Worm (Caenorhabditis elegans) whole organism, L2 larva: ENCODE data around the gene F20C5.7.
A peak's percentile ranks its signal among the peaks of the same experiment; 100 is the strongest.

Experiments
- C34F6.9 ChIP-seq: fragments of 150-350 bp; optimal IDR thresholded peaks from 2 replicates; lab custom pipeline; 2014; ENCODE audit warnings: missing biosample characterization, missing genetic modification characterization
- R02D3.7 ChIP-seq: fragments of 150-350 bp; optimal IDR thresholded peaks from 2 replicates; lab custom pipeline; 2014; ENCODE audit warnings: missing biosample characterization, missing genetic modification characterization
- Y55F3AM.14 ChIP-seq: fragments of 200-800 bp; sonication (Bioruptor generic); optimal IDR thresholded peaks from 2 replicates; lab custom pipeline; 2018; ENCODE audit warnings: mild to moderate bottlenecking, missing genetic modification characterization, missing compliant biosample characterization
- ZK546.5 ChIP-seq: sonication (generic microtip); optimal IDR thresholded peaks from 2 replicates; lab custom pipeline; 2017; ENCODE audit warnings: missing biosample characterization, missing genetic modification characterization
- alr-1 ChIP-seq: fragments of 150-350 bp; optimal IDR thresholded peaks from 2 replicates; lab custom pipeline; 2014; ENCODE audit warnings: missing biosample characterization, missing genetic modification characterization
- aly-2 ChIP-seq: fragments of 150-350 bp; optimal IDR thresholded peaks from 2 replicates; lab custom pipeline; 2014; ENCODE audit warnings: missing biosample characterization, missing genetic modification characterization
- ama-1 ChIP-seq: fragments of 150-350 bp; optimal IDR thresholded peaks from 2 replicates; lab custom pipeline; 2018; ENCODE audit warnings: inconsistent platforms
- blmp-1 ChIP-seq: sonication (generic microtip); optimal IDR thresholded peaks from 2 replicates; lab custom pipeline; 2017; ENCODE audit warnings: missing genetic modification characterization, mild to moderate bottlenecking, missing compliant biosample characterization, antibody characterized with exemption, moderate library complexity; ENCODE audit not compliant: insufficient read depth
- ceh-82 ChIP-seq: fragments of 150-350 bp; optimal IDR thresholded peaks from 2 replicates; lab custom pipeline; 2014; ENCODE audit warnings: missing biosample characterization, missing genetic modification characterization
- crh-2 ChIP-seq: sonication (generic microtip); optimal IDR thresholded peaks from 2 replicates; lab custom pipeline; 2017; ENCODE audit warnings: missing biosample characterization, missing genetic modification characterization
- dmd-4 ChIP-seq: sonication (generic microtip); optimal IDR thresholded peaks from 2 replicates; lab custom pipeline; 2017; ENCODE audit warnings: missing biosample characterization, missing genetic modification characterization
- egl-27 ChIP-seq: sonication (generic microtip); optimal IDR thresholded peaks from 3 replicates; lab custom pipeline; 2017; ENCODE audit warnings: missing biosample characterization, missing genetic modification reagents, missing genetic modification characterization
- fos-1 ChIP-seq: fragments of 150-350 bp; optimal IDR thresholded peaks from 2 replicates; lab custom pipeline; 2014; ENCODE audit warnings: missing biosample characterization, missing genetic modification characterization
- gmeb-1 ChIP-seq: fragments of 150-350 bp; optimal IDR thresholded peaks from 2 replicates; lab custom pipeline; 2014; ENCODE audit warnings: missing biosample characterization, missing genetic modification characterization
- lin-11 ChIP-seq: fragments of 150-350 bp; sonication (generic microtip); optimal IDR thresholded peaks from 2 replicates; lab custom pipeline; 2014; ENCODE audit warnings: missing biosample characterization, missing genetic modification characterization, inconsistent platforms, mixed read lengths
- lin-13 ChIP-seq: fragments of 150-350 bp; optimal IDR thresholded peaks from 2 replicates; lab custom pipeline; 2014; ENCODE audit warnings: missing biosample characterization, missing genetic modification reagents, missing genetic modification characterization
- lin-39 ChIP-seq: fragments of 150-350 bp; optimal IDR thresholded peaks from 2 replicates; lab custom pipeline; 2014; ENCODE audit warnings: missing biosample characterization, missing genetic modification reagents, missing genetic modification characterization
- lsy-2 ChIP-seq, 2 experiments: fragments of 150-350 bp in 1 of 2; sonication (generic microtip) in 1 of 2; optimal IDR thresholded peaks; 2 replicates each; lab custom pipeline; 2014 to 2017; ENCODE audit warnings: missing biosample characterization in 2 of 2, missing genetic modification characterization in 2 of 2
- mab-5 ChIP-seq: fragments of 150-350 bp; optimal IDR thresholded peaks from 2 replicates; lab custom pipeline; 2014; ENCODE audit warnings: missing biosample characterization, missing genetic modification characterization
- mdl-1 ChIP-seq, 2 experiments: fragments of 150-350 bp in 1 of 2; sonication (generic microtip) in 1 of 2; optimal IDR thresholded peaks; 2 replicates each; lab custom pipeline; 2017; ENCODE audit warnings: missing biosample characterization in 2 of 2, missing genetic modification characterization in 2 of 2
- nhr-12 ChIP-seq: fragments of 150-350 bp; optimal IDR thresholded peaks from 2 replicates; lab custom pipeline; 2014; ENCODE audit warnings: missing biosample characterization, missing genetic modification characterization
- nhr-237 ChIP-seq: fragments of 150-350 bp; optimal IDR thresholded peaks from 2 replicates; lab custom pipeline; 2014; ENCODE audit warnings: missing biosample characterization, missing genetic modification characterization
- nhr-25 ChIP-seq: fragments of 150-350 bp; sonication (generic microtip); optimal IDR thresholded peaks from 3 replicates; lab custom pipeline; 2014; ENCODE audit warnings: missing biosample characterization, missing genetic modification characterization
- nhr-77 ChIP-seq: fragments of 150-350 bp; optimal IDR thresholded peaks from 2 replicates; lab custom pipeline; 2014; ENCODE audit warnings: missing biosample characterization, missing genetic modification characterization
- sem-4 ChIP-seq: fragments of 150-350 bp; optimal IDR thresholded peaks from 2 replicates; lab custom pipeline; 2014; ENCODE audit warnings: missing biosample characterization, missing genetic modification reagents, missing genetic modification characterization
- skn-1 ChIP-seq: sonication (generic microtip); optimal IDR thresholded peaks from 2 replicates; lab custom pipeline; 2017; ENCODE audit warnings: missing biosample characterization, missing genetic modification characterization
- sma-3 ChIP-seq: sonication (generic microtip); optimal IDR thresholded peaks from 2 replicates; lab custom pipeline; 2016; ENCODE audit warnings: missing genetic modification reagents, missing genetic modification characterization, missing compliant biosample characterization
- sma-9 ChIP-seq, 2 experiments: fragments of 150-350 bp in 1 of 2; sonication (generic microtip) in 1 of 2; optimal IDR thresholded peaks; 2 replicates each; lab custom pipeline; 2014 to 2016; ENCODE audit warnings: missing genetic modification characterization in 2 of 2, mild to moderate bottlenecking in 1 of 2, missing biosample characterization in 1 of 2, missing compliant biosample characterization in 1 of 2, missing genetic modification reagents in 1 of 2, moderate library complexity in 1 of 2
- unc-39 ChIP-seq: fragments of 150-350 bp; optimal IDR thresholded peaks from 2 replicates; lab custom pipeline; 2014; ENCODE audit warnings: missing biosample characterization, missing genetic modification characterization
- unc-55 ChIP-seq: fragments of 150-350 bp; sonication (generic microtip); optimal IDR thresholded peaks from 3 replicates; lab custom pipeline; 2014; ENCODE audit warnings: missing biosample characterization, missing genetic modification reagents, missing genetic modification characterization
- unc-62 ChIP-seq: fragments of 150-350 bp; optimal IDR thresholded peaks from 2 replicates; lab custom pipeline; 2014; ENCODE audit warnings: missing biosample characterization, missing genetic modification reagents, missing genetic modification characterization
- zag-1 ChIP-seq: fragments of 150-350 bp; optimal IDR thresholded peaks from 2 replicates; lab custom pipeline; 2014; ENCODE audit warnings: missing biosample characterization, missing genetic modification characterization
- ztf-1 ChIP-seq: fragments of 200-800 bp; sonication (Bioruptor generic); conservative IDR thresholded peaks from 2 replicates; pipeline ENCODE4 v1.3.6; 2022; ENCODE audit warnings: missing genetic modification characterization, missing compliant biosample characterization
- ztf-11 ChIP-seq: sonication (generic microtip); optimal IDR thresholded peaks from 2 replicates; lab custom pipeline; 2017; ENCODE audit warnings: missing biosample characterization, missing genetic modification characterization
- ztf-4 ChIP-seq: fragments of 150-350 bp; optimal IDR thresholded peaks from 2 replicates; lab custom pipeline; 2014; ENCODE audit warnings: missing biosample characterization, missing genetic modification characterization

The F20C5.7 gene

DNA sequence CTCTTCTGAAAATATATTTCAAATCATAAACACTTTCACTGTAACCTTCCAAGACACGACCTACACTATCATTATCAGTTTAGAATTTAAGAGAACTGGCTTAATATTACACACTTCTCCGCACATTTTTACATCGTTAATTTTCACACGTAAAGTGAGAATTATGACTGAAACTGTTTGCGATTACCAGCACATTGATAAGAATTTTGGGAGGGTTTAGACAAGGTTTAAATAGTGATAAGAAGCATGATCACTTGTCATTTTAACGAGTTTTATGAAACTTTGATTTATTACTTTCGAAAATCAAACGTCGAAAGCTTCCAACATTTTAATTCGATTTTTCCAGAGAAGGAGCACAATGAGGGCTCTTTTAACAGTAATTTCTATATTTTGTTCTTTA, 15.0 kb downstream of the F20C5.7 start, which contains the start of gene F21D5.3:
F21D5.3 (plus strand) TSS at position 347 of the 400 bp plus-strand sequence.
- peak; percentile 42 for TF ChIP-seq sma-9 (GFP tag; optimal IDR thresholded peaks at IDR 0.05; lab: Kevin White, UChicago)
- no peak for TF ChIP-seq sma-9 (tag; optimal IDR thresholded peaks at IDR 0.05; lab: Kevin White, UChicago)
- TF ChIP-seq crh-2 (tag; lab: Kevin White, UChicago) = peak; percentile 41
- peak; percentile 94 for TF ChIP-seq fos-1 (tag; lab: Kevin White, UChicago)
- TF ChIP-seq dmd-4 (tag; lab: Kevin White, UChicago) = no peak
- TF ChIP-seq gmeb-1 (tag; lab: Kevin White, UChicago) = peak; percentile 16

DNA sequence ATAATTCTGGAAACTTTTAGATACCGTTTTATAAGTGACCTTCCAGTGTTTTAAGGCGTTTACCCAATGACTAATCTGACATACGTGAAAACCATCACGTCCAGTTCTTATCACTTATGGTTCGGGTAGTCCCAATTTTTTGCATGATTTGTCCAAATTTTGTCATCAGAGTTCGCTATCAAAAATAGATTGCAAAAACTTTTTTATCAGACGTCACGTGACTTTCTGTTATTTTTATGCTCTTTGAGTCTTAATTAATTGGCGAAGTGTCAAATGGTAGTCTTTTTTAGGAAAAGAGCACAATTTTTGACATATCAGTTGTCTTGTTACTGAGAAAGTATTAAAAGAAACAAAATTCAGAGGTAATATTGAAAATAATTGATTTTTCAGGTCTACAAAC, 15.9 kb downstream of the F20C5.7 start:
- TF ChIP-seq gmeb-1 (tag; lab: Kevin White, UChicago) (no peak), crh-2 (tag; lab: Kevin White, UChicago) (peak; percentile 1), fos-1 (tag; lab: Kevin White, UChicago) (peak; percentile 16), sma-9 (GFP tag; optimal IDR thresholded peaks at IDR 0.05; lab: Kevin White, UChicago) (peak; percentile 38), sma-9 (tag; optimal IDR thresholded peaks at IDR 0.05; lab: Kevin White, UChicago) (no peak), mdl-1 (tag; optimal IDR thresholded peaks at IDR 0.05; lab: Kevin White, UChicago) (no peak)

DNA sequence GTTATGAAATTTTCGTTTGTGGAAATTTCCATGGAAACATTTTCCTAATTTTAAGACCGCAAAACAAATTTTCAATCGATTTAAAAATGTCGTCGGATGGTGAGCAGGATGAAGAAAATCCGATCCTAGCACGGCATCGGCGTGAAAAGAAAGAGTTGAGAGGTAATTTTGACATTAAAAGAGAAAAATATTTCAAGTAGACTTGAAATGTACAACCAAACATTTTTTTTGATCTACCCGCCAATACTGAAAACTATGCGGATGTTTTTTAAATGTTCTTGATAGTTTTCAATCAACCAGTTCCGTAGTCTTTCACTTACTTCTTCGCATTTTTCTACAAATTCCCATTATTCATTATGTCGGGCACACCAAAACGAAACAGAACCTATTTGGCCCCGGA, 17.4 kb downstream of the F20C5.7 start, which contains the start of gene otub-3:
otub-3 (plus strand) TSS at position 56 of the 400 bp plus-strand sequence.
- no peak for TF ChIP-seq aly-2
- TF ChIP-seq zag-1 (tag; lab: Kevin White, UChicago) = no peak
- no peak for TF ChIP-seq ceh-82 (tag; lab: Kevin White, UChicago)
- no peak for TF ChIP-seq sma-9 (GFP tag; optimal IDR thresholded peaks at IDR 0.05; lab: Kevin White, UChicago)
- TF ChIP-seq sma-9 (tag; optimal IDR thresholded peaks at IDR 0.05; lab: Kevin White, UChicago) = no peak
- TF ChIP-seq unc-55 = no peak

DNA sequence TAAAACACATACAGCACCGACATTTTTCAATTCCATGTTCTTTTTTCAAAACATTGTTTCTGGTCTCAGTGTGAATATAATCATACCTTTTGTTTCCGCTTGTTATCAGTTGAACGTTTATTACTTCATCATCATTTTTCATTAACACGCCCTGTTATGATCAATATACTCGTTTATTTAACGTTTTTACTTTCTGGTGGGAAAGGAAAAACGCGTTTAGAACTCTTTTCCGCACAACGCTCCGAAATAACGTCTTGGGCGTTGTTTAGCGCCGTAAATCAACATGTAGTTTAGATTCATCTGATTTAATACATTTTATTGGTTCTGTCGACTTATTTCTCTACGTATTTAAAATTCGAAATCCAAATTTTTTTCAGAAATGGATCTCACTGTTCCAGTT, 20.1 kb downstream of the F20C5.7 start, which contains the start of gene pgm-3:
pgm-3 (plus strand) TSS at position 378 of the 400 bp plus-strand sequence.
- TF ChIP-seq nhr-25 (tag; lab: Kevin White, UChicago) (no peak), nhr-237 (tag; lab: Kevin White, UChicago) (no peak), lin-39 (tag; lab: Kevin White, UChicago) (no peak), blmp-1 (tag; lab: Kevin White, UChicago) (no peak), ztf-11 (tag; lab: Kevin White, UChicago) (no peak), nhr-12 (no peak), skn-1 (tag; lab: Kevin White, UChicago) (peak; percentile 20), C34F6.9 (tag; lab: Kevin White, UChicago) (no peak), ztf-1 (GFP tag; lab: Robert Waterston, UW) (no peak), nhr-77 (tag; lab: Kevin White, UChicago) (no peak), sma-9 (GFP tag; optimal IDR thresholded peaks at IDR 0.05; lab: Kevin White, UChicago) (no peak), sma-9 (tag; optimal IDR thresholded peaks at IDR 0.05; lab: Kevin White, UChicago) (no peak), fos-1 (tag; lab: Kevin White, UChicago) (peak; percentile 3), crh-2 (tag; lab: Kevin White, UChicago) (no peak), gmeb-1 (tag; lab: Kevin White, UChicago) (no peak), alr-1 (tag; lab: Kevin White, UChicago) (no peak), R02D3.7 (tag; lab: Kevin White, UChicago) (no peak), lin-11 (tag; lab: Kevin White, UChicago) (no peak)

DNA sequence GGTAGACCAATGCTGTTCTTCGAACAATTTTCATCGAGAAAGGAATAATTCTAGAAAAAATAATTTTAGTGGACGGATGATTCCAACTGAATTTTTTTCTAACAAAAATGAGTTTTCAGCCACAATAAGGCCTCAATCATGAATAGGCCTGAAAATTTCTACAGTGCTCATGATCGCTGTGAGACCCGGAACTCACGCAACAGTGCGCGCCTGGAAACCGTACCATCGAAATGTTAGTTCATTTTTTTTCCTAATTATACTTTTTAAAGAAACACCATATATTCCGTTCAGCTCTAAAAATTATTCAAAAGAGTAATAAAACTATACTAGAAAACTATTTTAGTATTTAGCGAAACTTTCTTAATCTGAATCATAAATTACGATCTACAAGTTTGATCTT, 20.6 kb downstream of the F20C5.7 start:
- TF ChIP-seq Y55F3AM.14 (GFP tag; lab: Kevin White, UChicago) = no peak
- TF ChIP-seq lin-13 (GFP tag; lab: Kevin White, UChicago) = no peak
- no peak for TF ChIP-seq unc-39 (tag; lab: Kevin White, UChicago)
- TF ChIP-seq mdl-1 (tag; optimal IDR thresholded peaks at IDR 0.05; lab: Kevin White, UChicago) = no peak
- TF ChIP-seq ama-1 (lab: Kevin White, UChicago) = no peak
- no peak for TF ChIP-seq lsy-2 (tag; optimal IDR thresholded peaks at IDR 0.05; lab: Kevin White, UChicago)

DNA sequence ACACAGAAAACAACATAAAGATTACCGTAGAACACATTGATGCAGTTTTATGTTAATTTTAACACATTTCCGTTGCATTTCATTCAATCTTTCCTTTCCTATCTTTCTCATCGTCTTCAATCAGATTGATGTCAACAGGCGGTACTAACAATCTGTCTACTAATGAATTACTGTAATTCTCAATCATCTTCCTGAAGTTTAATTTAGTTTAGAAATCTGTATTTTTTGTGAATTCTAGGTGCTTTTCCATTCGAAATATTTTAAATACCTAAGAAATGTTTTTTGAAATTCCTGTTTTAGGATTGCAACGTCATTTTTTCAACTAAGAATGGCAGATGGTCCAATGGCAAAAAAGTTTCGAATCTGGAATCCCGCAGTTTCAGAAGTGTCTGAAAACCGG, 21.8 kb downstream of the F20C5.7 start, which contains the start of gene F21D5.9:
F21D5.9 (plus strand) TSS at position 301 of the 400 bp plus-strand sequence.
- no peak for TF ChIP-seq crh-2 (tag; lab: Kevin White, UChicago)
- no peak for TF ChIP-seq mab-5 (tag; lab: Kevin White, UChicago)
- TF ChIP-seq mdl-1 (tag; optimal IDR thresholded peaks at IDR 0.05; lab: Kevin White, UChicago) = no peak
- TF ChIP-seq sem-4 (tag; lab: Kevin White, UChicago) = no peak
- TF ChIP-seq C34F6.9 (tag; lab: Kevin White, UChicago) = no peak
- no peak for TF ChIP-seq ZK546.5
- TF ChIP-seq nhr-25 (tag; lab: Kevin White, UChicago) = no peak
- TF ChIP-seq sma-3 (GFP tag; lab: Kevin White, UChicago) = no peak
- no peak for TF ChIP-seq aly-2
- TF ChIP-seq unc-62 (GFP tag; lab: Kevin White, UChicago) = no peak
- no peak for TF ChIP-seq unc-39 (tag; lab: Kevin White, UChicago)
- TF ChIP-seq gmeb-1 (tag; lab: Kevin White, UChicago) = no peak
- no peak for TF ChIP-seq ztf-4 (tag; lab: Kevin White, UChicago)
- TF ChIP-seq lin-11 (tag; lab: Kevin White, UChicago) = no peak
- TF ChIP-seq nhr-237 (tag; lab: Kevin White, UChicago) = no peak
- no peak for TF ChIP-seq egl-27 (tag; lab: Kevin White, UChicago)
- no peak for TF ChIP-seq fos-1 (tag; lab: Kevin White, UChicago)
